Worm (Caenorhabditis elegans): ENCODE data around the gene hid-1.

DNA sequence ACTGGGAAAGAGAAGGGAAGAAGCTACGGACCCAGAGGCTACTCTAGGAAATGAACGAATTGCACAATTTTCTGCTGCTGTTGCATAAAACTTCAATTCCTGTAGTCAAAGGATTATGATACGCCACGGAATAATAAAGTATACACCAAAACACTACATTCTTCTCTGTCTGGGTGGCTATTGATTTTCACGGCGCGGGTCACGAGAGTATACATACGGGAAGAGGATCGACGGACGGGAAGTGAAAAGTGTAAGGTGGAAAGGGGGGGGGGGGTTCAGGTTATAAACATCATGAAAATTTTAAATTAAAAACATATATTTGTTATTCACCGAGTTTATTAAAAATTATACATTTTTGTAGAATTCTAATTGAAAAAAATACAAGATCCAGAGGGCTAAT, 49.5 kb upstream of the hid-1 start:
- TF ChIP-seq lin-15B (tag; optimal IDR thresholded peaks at IDR 0.05) (no peak), daf-8 (GFP tag; IDR thresholded peaks at IDR 0.05) (no peak), skn-1 (tag; optimal IDR thresholded peaks at IDR 0.05) (no peak), unc-130 (GFP tag; optimal IDR thresholded peaks at IDR 0.05) (no peak), ces-1 (GFP tag; optimal IDR thresholded peaks at IDR 0.05) (no peak)
